Worm (Caenorhabditis elegans) whole organism, young adult: Measurements from ENCODE around the gene syd-1.

ENCODE experiments used
- B0019.2 ChIP-seq: fragments of 200-800 bp; sonication (Bioruptor generic); conservative IDR thresholded peaks from 2 replicates; pipeline ENCODE4 v1.3.6; 2022; ENCODE audit warnings: missing genetic modification reagents, missing genetic modification characterization, missing compliant biosample characterization
- C17E4.6 ChIP-seq: fragments of 200-800 bp; sonication (Bioruptor generic); IDR thresholded peaks from 2 replicates; pipeline ENCODE4 v1.3.6; 2022; ENCODE audit warnings: missing genetic modification reagents, missing genetic modification characterization, missing compliant biosample characterization
- D2030.7 ChIP-seq: fragments of 200-800 bp; sonication (Bioruptor generic); IDR thresholded peaks from 2 replicates; pipeline ENCODE4 v1.3.6; 2022; ENCODE audit warnings: missing genetic modification reagents, missing genetic modification characterization, missing compliant biosample characterization
- F10E7.11 ChIP-seq: sonication (generic microtip); optimal IDR thresholded peaks from 2 replicates; lab custom pipeline; 2017; ENCODE audit warnings: mild to moderate bottlenecking, missing genetic modification characterization, moderate library complexity, missing compliant biosample characterization
- F33H1.4 ChIP-seq: fragments of 200-800 bp; sonication (Bioruptor generic); IDR thresholded peaks from 2 replicates; pipeline ENCODE4 v1.3.6; 2022; ENCODE audit warnings: missing genetic modification reagents, missing genetic modification characterization, missing compliant biosample characterization
- K12H6.12 ChIP-seq: fragments of 200-800 bp; sonication (Bioruptor generic); optimal IDR thresholded peaks from 2 replicates; lab custom pipeline; 2018; ENCODE audit warnings: mild to moderate bottlenecking, missing genetic modification characterization, missing compliant biosample characterization
- Y53G8AR.9 ChIP-seq: fragments of 200-800 bp; sonication (Bioruptor generic); conservative IDR thresholded peaks from 2 replicates; pipeline ENCODE4 v1.3.6; 2022; ENCODE audit warnings: missing genetic modification reagents, missing genetic modification characterization, missing compliant biosample characterization
- Y79H2A.3 ChIP-seq: fragments of 200-800 bp; sonication (Bioruptor generic); conservative IDR thresholded peaks from 2 replicates; pipeline ENCODE4 v1.3.6; 2022; ENCODE audit warnings: missing genetic modification reagents, missing genetic modification characterization, missing compliant biosample characterization
- aptf-2 ChIP-seq: fragments of 200-800 bp; sonication (Bioruptor generic); conservative IDR thresholded peaks from 2 replicates; pipeline ENCODE4 v1.3.6; 2022; ENCODE audit warnings: missing genetic modification reagents, missing genetic modification characterization, missing compliant biosample characterization
- atf-7 ChIP-seq: sonication (generic microtip); optimal IDR thresholded peaks from 2 replicates; lab custom pipeline; 2017; ENCODE audit warnings: mild to moderate bottlenecking, missing genetic modification characterization, missing compliant biosample characterization
- ceh-40 ChIP-seq: fragments of 200-800 bp; sonication (Bioruptor generic); IDR thresholded peaks from 2 replicates; pipeline ENCODE4 v1.3.6; 2022; ENCODE audit warnings: missing genetic modification characterization, missing compliant biosample characterization
- ceh-91 ChIP-seq: fragments of 200-800 bp; sonication (Bioruptor generic); IDR thresholded peaks from 2 replicates; pipeline ENCODE4 v1.3.6; 2022; ENCODE audit warnings: missing genetic modification reagents, missing genetic modification characterization, missing compliant biosample characterization
- dox-1 ChIP-seq: fragments of 200-800 bp; sonication (Bioruptor generic); IDR thresholded peaks from 2 replicates; pipeline ENCODE4 v1.3.6; 2022; ENCODE audit warnings: missing genetic modification reagents, missing genetic modification characterization, missing compliant biosample characterization
- dpl-1 ChIP-seq: fragments of 150-350 bp; optimal IDR thresholded peaks from 2 replicates; lab custom pipeline; 2014; ENCODE audit warnings: missing biosample characterization, missing genetic modification reagents, missing genetic modification characterization
- efl-1 ChIP-seq: fragments of 150-350 bp; optimal IDR thresholded peaks from 2 replicates; lab custom pipeline; 2014; ENCODE audit warnings: missing biosample characterization, missing genetic modification reagents, missing genetic modification characterization
- gei-17 ChIP-seq: fragments of 200-800 bp; sonication (Bioruptor generic); optimal IDR thresholded peaks from 2 replicates; lab custom pipeline; 2018; ENCODE audit warnings: mild to moderate bottlenecking, missing genetic modification characterization, missing compliant biosample characterization
- hmg-1.2 ChIP-seq: fragments of 200-800 bp; sonication (Bioruptor generic); IDR thresholded peaks from 2 replicates; pipeline ENCODE4 v1.3.6; 2022; ENCODE audit warnings: missing genetic modification reagents, missing genetic modification characterization, missing compliant biosample characterization
- let-526 ChIP-seq: fragments of 200-800 bp; sonication (Bioruptor generic); IDR thresholded peaks from 2 replicates; pipeline ENCODE4 v1.3.6; 2022; ENCODE audit warnings: missing genetic modification reagents, missing genetic modification characterization, missing compliant biosample characterization
- let-607 ChIP-seq, 2 experiments: fragments of 200-800 bp in 1 of 2; sonication (Bioruptor generic) in 1 of 2; sonication (generic microtip) in 1 of 2; optimal IDR thresholded peaks; 2 replicates each; lab custom pipeline; 2016 to 2018; ENCODE audit warnings: mild to moderate bottlenecking in 2 of 2, missing compliant biosample characterization in 2 of 2, missing genetic modification characterization in 2 of 2, moderate library complexity in 2 of 2, missing genotype in 1 of 2
- lin-54 ChIP-seq: fragments of 200-800 bp; sonication (Bioruptor generic); optimal IDR thresholded peaks from 2 replicates; lab custom pipeline; 2018; ENCODE audit warnings: mild to moderate bottlenecking, missing genetic modification characterization, missing compliant biosample characterization
- lsl-1 ChIP-seq: fragments of 200-800 bp; sonication (Bioruptor generic); optimal IDR thresholded peaks from 2 replicates; lab custom pipeline; 2018; ENCODE audit warnings: mild to moderate bottlenecking, missing genetic modification characterization, moderate library complexity, missing compliant biosample characterization
- madf-3 ChIP-seq: fragments of 200-800 bp; sonication (Bioruptor generic); IDR thresholded peaks from 2 replicates; pipeline ENCODE4 v1.3.6; 2022; ENCODE audit warnings: missing genetic modification reagents, missing genetic modification characterization, missing compliant biosample characterization
- madf-6 ChIP-seq: fragments of 200-800 bp; sonication (Bioruptor generic); IDR thresholded peaks from 2 replicates; pipeline ENCODE4 v1.3.6; 2022; ENCODE audit warnings: missing genetic modification reagents, missing genetic modification characterization, missing compliant biosample characterization
- madf-8 ChIP-seq: fragments of 200-800 bp; sonication (Bioruptor generic); conservative IDR thresholded peaks from 2 replicates; pipeline ENCODE4 v1.3.6; 2022; ENCODE audit warnings: missing genetic modification reagents, missing genetic modification characterization, missing compliant biosample characterization
- mel-28 ChIP-seq: sonication (generic microtip); optimal IDR thresholded peaks from 2 replicates; lab custom pipeline; 2016; ENCODE audit warnings: borderline replicate concordance, mild to moderate bottlenecking, missing genetic modification characterization, missing compliant biosample characterization
- mes-4 ChIP-seq: sonication (generic microtip); optimal IDR thresholded peaks from 2 replicates; lab custom pipeline; 2016; ENCODE audit warnings: missing genotype, missing genetic modification characterization, missing compliant biosample characterization
- nfya-2 ChIP-seq: fragments of 200-800 bp; sonication (Bioruptor generic); IDR thresholded peaks from 2 replicates; pipeline ENCODE4 v1.3.6; 2022; ENCODE audit warnings: missing genetic modification reagents, missing genetic modification characterization, missing compliant biosample characterization
- nfyb-1 ChIP-seq: fragments of 200-800 bp; sonication (Bioruptor generic); IDR thresholded peaks from 2 replicates; pipeline ENCODE4 v1.3.6; 2022; ENCODE audit warnings: missing genetic modification reagents, missing genetic modification characterization, missing compliant biosample characterization
- nhr-120 ChIP-seq: fragments of 200-800 bp; sonication (Bioruptor generic); IDR thresholded peaks from 2 replicates; pipeline ENCODE4 v1.3.6; 2022; ENCODE audit warnings: missing genetic modification characterization, missing compliant biosample characterization
- nhr-80 ChIP-seq: sonication (generic microtip); optimal IDR thresholded peaks from 2 replicates; lab custom pipeline; 2016; ENCODE audit warnings: missing genetic modification characterization, missing compliant biosample characterization
- rcor-1 ChIP-seq: fragments of 200-800 bp; sonication (Bioruptor generic); IDR thresholded peaks from 2 replicates; pipeline ENCODE4 v1.3.6; 2022; ENCODE audit warnings: missing genetic modification reagents, missing genetic modification characterization, missing compliant biosample characterization
- snpc-1.1 ChIP-seq: sonication (generic microtip); optimal IDR thresholded peaks from 2 replicates; lab custom pipeline; 2017; ENCODE audit warnings: missing genetic modification characterization, mild to moderate bottlenecking, missing compliant biosample characterization, antibody characterized with exemption, moderate library complexity, missing genotype, missing genetic modification reagents; ENCODE audit not compliant: insufficient read depth
- snpc-1.3 ChIP-seq: sonication (generic microtip); optimal IDR thresholded peaks from 2 replicates; lab custom pipeline; 2017; ENCODE audit warnings: missing genetic modification characterization, mild to moderate bottlenecking, missing compliant biosample characterization, antibody characterized with exemption, moderate library complexity, missing genotype, missing genetic modification reagents; ENCODE audit not compliant: insufficient read depth
- snpc-3.4 ChIP-seq: sonication (generic microtip); optimal IDR thresholded peaks from 2 replicates; lab custom pipeline; 2017; ENCODE audit warnings: missing genetic modification characterization, mild to moderate bottlenecking, missing compliant biosample characterization, antibody characterized with exemption, moderate library complexity, missing genotype, missing genetic modification reagents
- somi-1 ChIP-seq: fragments of 200-800 bp; sonication (Bioruptor generic); optimal IDR thresholded peaks from 2 replicates; lab custom pipeline; 2018; ENCODE audit warnings: mild to moderate bottlenecking, missing genetic modification characterization, missing compliant biosample characterization
- xnd-1 ChIP-seq: sonication (generic microtip); optimal IDR thresholded peaks from 2 replicates; lab custom pipeline; 2016; ENCODE audit warnings: missing genotype, missing genetic modification reagents, missing genetic modification characterization, missing compliant biosample characterization
- ztf-18 ChIP-seq: sonication (generic microtip); optimal IDR thresholded peaks from 2 replicates; lab custom pipeline; 2016; ENCODE audit warnings: missing genotype, mild to moderate bottlenecking, missing genetic modification characterization, missing compliant biosample characterization
- ztf-28 ChIP-seq: fragments of 200-800 bp; sonication (Bioruptor generic); IDR thresholded peaks from 2 replicates; pipeline ENCODE4 v1.3.6; 2022; ENCODE audit warnings: missing genetic modification reagents, missing genetic modification characterization, missing compliant biosample characterization
- ztf-6 ChIP-seq: fragments of 200-800 bp; sonication (Bioruptor generic); IDR thresholded peaks from 2 replicates; pipeline ENCODE4 v1.3.6; 2022; ENCODE audit warnings: missing genetic modification reagents, missing genetic modification characterization, missing compliant biosample characterization

The syd-1 gene

ce11 chrII:7598702-7599314 is 4.1 kb upstream of the syd-1 start, which contains the start of gene pgam-5:
TSS of gene pgam-5 (minus strand) at chrII:7598752.
- TF ChIP-seq snpc-1.3: peak; percentile 29
- TF ChIP-seq let-607 (tag; optimal IDR thresholded peaks at IDR 0.05; lab: Kevin White, UChicago): no peak
- no peak for TF ChIP-seq ztf-6 (GFP tag; lab: Robert Waterston, UW)
- no peak for TF ChIP-seq mes-4 (tag; lab: Kevin White, UChicago)
- TF ChIP-seq Y79H2A.3: 0 out of 2 replicates have a peak, but pooled peaks have one; percentile 23
- peak; percentile 64 for TF ChIP-seq snpc-3.4
- peak; percentile 93 for TF ChIP-seq madf-6 (GFP tag; lab: Robert Waterston, UW)
- TF ChIP-seq snpc-1.1 (tag; lab: Kevin White, UChicago): peak; percentile 41
- TF ChIP-seq Y53G8AR.9 (GFP tag; lab: Robert Waterston, UW): no peak
- 0 out of 2 replicates have a peak, but pooled peaks have one; percentile 29 for TF ChIP-seq B0019.2 (GFP tag; lab: Robert Waterston, UW)
- peak; percentile 71; the same call in 1 of the 2 replicates for TF ChIP-seq ceh-91 (GFP tag; lab: Robert Waterston, UW)
- no peak for TF ChIP-seq nfya-2 (GFP tag; lab: Robert Waterston, UW)
- peak; percentile 2 for TF ChIP-seq ztf-18 (tag; lab: Kevin White, UChicago)
- no peak for TF ChIP-seq somi-1 (GFP tag; lab: Kevin White, UChicago)
- 0 out of 2 replicates have a peak, but pooled peaks have one; percentile 12 for TF ChIP-seq madf-3 (GFP tag; lab: Robert Waterston, UW)
- TF ChIP-seq dox-1 (GFP tag; lab: Robert Waterston, UW): peak; percentile 46
- TF ChIP-seq C17E4.6 (GFP tag; lab: Robert Waterston, UW): no peak
- TF ChIP-seq dpl-1 (GFP tag; lab: Kevin White, UChicago): peak; percentile 51
- TF ChIP-seq hmg-1.2: peak; percentile 37; the same call in 1 of the 2 replicates
- no peak for TF ChIP-seq K12H6.12 (tag; lab: Kevin White, UChicago)
- no peak for TF ChIP-seq nfyb-1 (GFP tag; lab: Robert Waterston, UW)
- peak; percentile 80 for TF ChIP-seq madf-8
- TF ChIP-seq lsl-1 (GFP tag; lab: Kevin White, UChicago): peak; percentile 58
- 0 out of 2 replicates have a peak, but pooled peaks have one; percentile 22 for TF ChIP-seq rcor-1 (GFP tag; lab: Robert Waterston, UW)
- TF ChIP-seq let-526 (GFP tag; lab: Robert Waterston, UW): no peak
- TF ChIP-seq gei-17 (GFP tag; lab: Kevin White, UChicago): no peak
- TF ChIP-seq F33H1.4 (GFP tag; lab: Robert Waterston, UW): peak; percentile 49; the same call in 1 of the 2 replicates
- TF ChIP-seq ceh-40 (GFP tag; lab: Robert Waterston, UW): no peak
- no peak for TF ChIP-seq atf-7
- TF ChIP-seq D2030.7 (GFP tag; lab: Robert Waterston, UW): peak; percentile 24; the same call in 1 of the 2 replicates
- no peak for TF ChIP-seq F10E7.11 (tag; lab: Kevin White, UChicago)
- TF ChIP-seq efl-1 (GFP tag; lab: Kevin White, UChicago): peak; percentile 81
- TF ChIP-seq mel-28 (tag; lab: Kevin White, UChicago): no peak
- TF ChIP-seq aptf-2 (GFP tag; lab: Robert Waterston, UW): 0 out of 2 replicates have a peak, but pooled peaks have one; percentile 30
- TF ChIP-seq lin-54: peak; percentile 72
- no peak for TF ChIP-seq nhr-80
- TF ChIP-seq xnd-1 (tag; lab: Kevin White, UChicago): peak; percentile 61
- no peak for TF ChIP-seq ztf-28
- TF ChIP-seq nhr-120: no peak
